Fruit fly (Drosophila melanogaster) whole organism, embryonic: ENCODE results near the gene CG12516.
A peak's percentile ranks its signal among the peaks of the same experiment; 100 is the strongest.

Source experiments
- Asciz ChIP-seq: fragments of 200-800 bp; sonication (Bioruptor generic); optimal IDR thresholded peaks from 2 replicates; lab custom pipeline; 2017; ENCODE audit warnings: missing biosample characterization, mild to moderate bottlenecking, missing genetic modification characterization, missing genetic modification reagents
- Atf3 ChIP-seq: fragments of 200-800 bp; sonication (Bioruptor generic); optimal IDR thresholded peaks from 3 replicates; lab custom pipeline; 2016; ENCODE audit warnings: missing biosample characterization, missing genetic modification characterization
- Atf6 ChIP-seq: fragments of 200-800 bp; sonication (Bioruptor generic); IDR thresholded peaks from 2 replicates; pipeline ENCODE4 v1.3.6; 2022; ENCODE audit warnings: missing biosample characterization, missing genetic modification characterization
- CG10462 ChIP-seq: fragments of 200-800 bp; sonication (Bioruptor generic); optimal IDR thresholded peaks from 2 replicates; lab custom pipeline; 2016; ENCODE audit warnings: missing biosample characterization, missing genetic modification characterization
- CG11696 ChIP-seq: fragments of 200-800 bp; sonication (Bioruptor generic); IDR thresholded peaks from 2 replicates; pipeline ENCODE4 v1.3.6; 2022; ENCODE audit warnings: missing biosample characterization, missing genetic modification characterization
- CG11723 ChIP-seq: fragments of 200-800 bp; sonication (Bioruptor generic); optimal IDR thresholded peaks from 2 replicates; lab custom pipeline; 2017; ENCODE audit warnings: missing biosample characterization, mild to moderate bottlenecking, missing genetic modification characterization
- CG12769 ChIP-seq: fragments of 200-800 bp; sonication (Bioruptor generic); optimal IDR thresholded peaks from 2 replicates; lab custom pipeline; 2019; ENCODE audit warnings: missing biosample characterization, mild to moderate bottlenecking, missing genetic modification characterization, moderate library complexity
- CG13287 ChIP-seq: fragments of 200-800 bp; sonication (Bioruptor generic); IDR thresholded peaks from 2 replicates; pipeline ENCODE4 v1.3.6; 2022; ENCODE audit warnings: missing biosample characterization, missing genetic modification characterization; ENCODE audit not compliant: partially characterized antibody
- CG13624 ChIP-seq: fragments of 200-800 bp; sonication (Bioruptor generic); optimal IDR thresholded peaks from 2 replicates; lab custom pipeline; 2016; ENCODE audit warnings: missing biosample characterization, missing genetic modification characterization
- CG13775 ChIP-seq: fragments of 200-800 bp; sonication (Bioruptor generic); optimal IDR thresholded peaks from 3 replicates; lab custom pipeline; 2017; ENCODE audit warnings: missing biosample characterization, mild to moderate bottlenecking, missing genetic modification characterization
- CG13894 ChIP-seq: fragments of 200-800 bp; sonication (Bioruptor generic); optimal IDR thresholded peaks from 3 replicates; lab custom pipeline; 2018; ENCODE audit warnings: missing biosample characterization, mild to moderate bottlenecking, missing genetic modification characterization, moderate library complexity
- CG14014 ChIP-seq: fragments of 200-800 bp; sonication (Bioruptor generic); IDR thresholded peaks from 2 replicates; pipeline ENCODE4 v1.3.6; 2022; ENCODE audit warnings: missing biosample characterization, missing genetic modification characterization
- CG14050 ChIP-seq: fragments of 200-800 bp; sonication (Bioruptor generic); IDR thresholded peaks from 3 replicates; pipeline ENCODE4 v1.3.6; 2022; ENCODE audit warnings: missing biosample characterization, missing genetic modification characterization
- CG14667 ChIP-seq: fragments of 200-800 bp; sonication (Bioruptor generic); IDR thresholded peaks from 2 replicates; pipeline ENCODE4 v1.3.6; 2022; ENCODE audit warnings: missing biosample characterization, missing genetic modification characterization
- CG17829 ChIP-seq: fragments of 200-800 bp; optimal IDR thresholded peaks from 2 replicates; lab custom pipeline; 2019; ENCODE audit warnings: missing biosample characterization, mild to moderate bottlenecking, missing genetic modification characterization, moderate library complexity
- CG17912 ChIP-seq: fragments of 200-800 bp; sonication (Bioruptor generic); optimal IDR thresholded peaks from 2 replicates; lab custom pipeline; 2018; ENCODE audit warnings: missing biosample characterization, mild to moderate bottlenecking, missing genetic modification characterization
- CG2199 ChIP-seq: fragments of 200-800 bp; sonication (Bioruptor generic); IDR thresholded peaks from 3 replicates; pipeline ENCODE4 v1.3.6; 2022; ENCODE audit warnings: missing biosample characterization, missing genetic modification characterization
- CG2712 ChIP-seq: fragments of 200-800 bp; optimal IDR thresholded peaks from 3 replicates; lab custom pipeline; 2019; ENCODE audit warnings: missing biosample characterization, mild to moderate bottlenecking, missing genetic modification characterization, moderate library complexity
- CG5245 ChIP-seq: fragments of 200-800 bp; sonication (Bioruptor generic); optimal IDR thresholded peaks from 3 replicates; lab custom pipeline; 2016; ENCODE audit warnings: missing biosample characterization, missing genetic modification characterization
- CG6175 ChIP-seq: fragments of 200-800 bp; sonication (Bioruptor generic); IDR thresholded peaks from 3 replicates; pipeline ENCODE4 v1.3.6; 2022; ENCODE audit warnings: missing biosample characterization, missing genetic modification characterization
- CG6854 ChIP-seq: fragments of 200-800 bp; sonication (Bioruptor generic); optimal IDR thresholded peaks from 3 replicates; lab custom pipeline; 2017; ENCODE audit warnings: missing biosample characterization, mild to moderate bottlenecking, missing genetic modification characterization
- CG7839 ChIP-seq: fragments of 200-800 bp; sonication (Bioruptor generic); optimal IDR thresholded peaks from 3 replicates; lab custom pipeline; 2018; ENCODE audit warnings: missing biosample characterization, mild to moderate bottlenecking, missing genetic modification characterization, moderate library complexity
- CG8944 ChIP-seq: fragments of 200-800 bp; sonication (Bioruptor generic); optimal IDR thresholded peaks from 3 replicates; lab custom pipeline; 2016; ENCODE audit warnings: missing biosample characterization, missing genetic modification characterization
- Chrac-16 ChIP-seq: fragments of 200-800 bp; sonication (Bioruptor generic); optimal IDR thresholded peaks from 3 replicates; lab custom pipeline; 2016; ENCODE audit warnings: missing biosample characterization, missing genetic modification characterization
- CoRest ChIP-seq: fragments of 200-800 bp; sonication (Bioruptor generic); optimal IDR thresholded peaks from 3 replicates; lab custom pipeline; 2018; ENCODE audit warnings: missing biosample characterization, mild to moderate bottlenecking, missing genetic modification characterization, moderate library complexity
- D19B ChIP-seq: fragments of 200-800 bp; sonication (Bioruptor generic); optimal IDR thresholded peaks from 2 replicates; lab custom pipeline; 2017; ENCODE audit warnings: missing biosample characterization, mild to moderate bottlenecking, missing genetic modification characterization
- H2.0 ChIP-seq: fragments of 200-800 bp; sonication (Bioruptor generic); IDR thresholded peaks from 2 replicates; pipeline ENCODE4 v1.3.6; 2022; ENCODE audit warnings: missing biosample characterization, missing genetic modification characterization
- HLH3B ChIP-seq: fragments of 200-800 bp; sonication (Bioruptor generic); IDR thresholded peaks from 2 replicates; pipeline ENCODE4 v1.3.6; 2022; ENCODE audit warnings: missing biosample characterization, missing genetic modification characterization
- Hr78 ChIP-seq, 2 experiments: fragments of 200-800 bp in 1 of 2; fragments of >200 bp in 1 of 2; sonication (Bioruptor generic) in 1 of 2; optimal IDR thresholded peaks; 2 replicates each; lab custom pipeline; 2017 to 2019; ENCODE audit warnings: missing biosample characterization in 2 of 2, missing genetic modification characterization in 2 of 2, mild to moderate bottlenecking in 1 of 2, moderate library complexity in 1 of 2
- Hsf ChIP-seq: fragments of 200-800 bp; sonication (Bioruptor generic); optimal IDR thresholded peaks from 3 replicates; lab custom pipeline; 2016; ENCODE audit warnings: missing biosample characterization, missing genetic modification characterization
- Lhr ChIP-seq: fragments of 200-800 bp; sonication (Bioruptor generic); optimal IDR thresholded peaks from 3 replicates; lab custom pipeline; 2017; ENCODE audit warnings: mild to moderate bottlenecking, missing biosample characterization, missing genetic modification reagents, missing genetic modification characterization
- NC2β ChIP-seq: fragments of 200-800 bp; sonication (Bioruptor generic); optimal IDR thresholded peaks from 2 replicates; lab custom pipeline; 2016; ENCODE audit warnings: missing biosample characterization, missing genetic modification characterization
- Oaz ChIP-seq: fragments of 200-800 bp; sonication (Bioruptor generic); IDR thresholded peaks from 2 replicates; pipeline ENCODE4 v1.3.6; 2022; ENCODE audit warnings: missing biosample characterization, missing genetic modification characterization
- Oli ChIP-seq: fragments of 200-800 bp; sonication (Bioruptor generic); optimal IDR thresholded peaks from 2 replicates; lab custom pipeline; 2018; ENCODE audit warnings: missing biosample characterization, mild to moderate bottlenecking, missing genetic modification characterization, moderate library complexity
- Ptx1 ChIP-seq: fragments of 200-800 bp; sonication (Bioruptor generic); IDR thresholded peaks from 2 replicates; pipeline ENCODE4 v1.3.6; 2022; ENCODE audit warnings: missing biosample characterization, missing genetic modification characterization
- Side ChIP-seq: fragments of 200-800 bp; sonication (Bioruptor generic); optimal IDR thresholded peaks from 2 replicates; lab custom pipeline; 2016; ENCODE audit warnings: missing biosample characterization, missing genetic modification characterization
- ato ChIP-seq: fragments of 200-800 bp; sonication (Bioruptor generic); IDR thresholded peaks from 2 replicates; pipeline ENCODE4 v1.3.6; 2022; ENCODE audit warnings: missing biosample characterization, missing genetic modification characterization; ENCODE audit not compliant: partially characterized antibody
- bowl ChIP-seq: fragments of 200-800 bp; sonication (Bioruptor generic); IDR thresholded peaks from 2 replicates; pipeline ENCODE4 v1.3.6; 2022; ENCODE audit warnings: missing biosample characterization, missing genetic modification characterization
- br ChIP-seq: fragments of >200 bp; optimal IDR thresholded peaks from 2 replicates; lab custom pipeline; 2017
- chm ChIP-seq: fragments of 200-800 bp; sonication (Bioruptor generic); IDR thresholded peaks from 2 replicates; pipeline ENCODE4 v1.3.6; 2022; ENCODE audit warnings: missing biosample characterization, missing genetic modification characterization
- exex ChIP-seq: fragments of 200-800 bp; sonication (Bioruptor generic); optimal IDR thresholded peaks from 4 replicates; lab custom pipeline; 2018; ENCODE audit warnings: missing biosample characterization, mild to moderate bottlenecking, missing genetic modification characterization, moderate library complexity
- fru ChIP-seq: fragments of >200 bp; optimal IDR thresholded peaks from 2 replicates; lab custom pipeline; 2017
- gfzf ChIP-seq: fragments of 200-800 bp; sonication (Bioruptor generic); optimal IDR thresholded peaks from 2 replicates; lab custom pipeline; 2016; ENCODE audit warnings: missing biosample characterization, mild to moderate bottlenecking, missing genetic modification characterization, moderate library complexity
- lov ChIP-seq, 2 experiments: fragments of 200-800 bp in 1 of 2; fragments of >200 bp in 1 of 2; sonication (Bioruptor generic) in 1 of 2; IDR thresholded peaks in 1 of 2; optimal IDR thresholded peaks in 1 of 2; 2 replicates in 1 of 2; 3 replicates in 1 of 2; pipeline versions ENCODE4 v1.3.6 to Lab custom; 2017 to 2022; ENCODE audit warnings: missing biosample characterization in 1 of 2, missing genetic modification characterization in 1 of 2
- pita ChIP-seq: fragments of 200-800 bp; sonication (Bioruptor generic); optimal IDR thresholded peaks from 2 replicates; lab custom pipeline; 2017; ENCODE audit warnings: missing biosample characterization, mild to moderate bottlenecking, missing genetic modification characterization
- ro ChIP-seq: fragments of 200-800 bp; sonication (Bioruptor generic); IDR thresholded peaks from 2 replicates; pipeline ENCODE4 v1.3.6; 2022; ENCODE audit warnings: missing biosample characterization, missing genetic modification characterization
- scrt ChIP-seq: fragments of 200-800 bp; sonication (Bioruptor generic); optimal IDR thresholded peaks from 2 replicates; lab custom pipeline; 2018; ENCODE audit warnings: missing biosample characterization, mild to moderate bottlenecking, missing genetic modification characterization, moderate library complexity
- sna ChIP-seq: fragments of 200-800 bp; sonication (Bioruptor generic); IDR thresholded peaks from 2 replicates; pipeline ENCODE4 v1.3.6; 2022; ENCODE audit warnings: missing biosample characterization, missing genetic modification characterization; ENCODE audit not compliant: partially characterized antibody
- tgo ChIP-seq: fragments of 200-800 bp; sonication (Bioruptor generic); IDR thresholded peaks from 3 replicates; pipeline ENCODE4 v1.3.6; 2022; ENCODE audit warnings: missing biosample characterization, missing genetic modification characterization
- tio ChIP-seq: fragments of 200-800 bp; sonication (Bioruptor generic); optimal IDR thresholded peaks from 2 replicates; lab custom pipeline; 2017; ENCODE audit warnings: missing biosample characterization, missing genetic modification characterization, inconsistent platforms
- toy ChIP-seq: fragments of 200-800 bp; sonication (Bioruptor generic); IDR thresholded peaks from 2 replicates; pipeline ENCODE4 v1.3.6; 2022; ENCODE audit warnings: missing biosample characterization, missing genetic modification characterization
- usp ChIP-seq: fragments of >200 bp; optimal IDR thresholded peaks from 2 replicates; lab custom pipeline; 2017; ENCODE audit warnings: missing biosample characterization, missing genetic modification characterization

The CG12516 gene

dm6 chr3R:28297513-28297912 lies 6.9 kb downstream of the CG12516 start (continued):
- TF ChIP-seq ato (GFP tag; lab: Robert Waterston, UW) (no peak), Side (GFP tag; lab: Kevin White, UChicago) (no peak), Chrac-16 (GFP tag; lab: Kevin White, UChicago) (no peak), CG11723 (GFP tag; lab: Kevin White, UChicago) (no peak), tgo (peak; percentile 34; the same call in 1 of the 3 replicates), CG13775 (GFP tag; lab: Kevin White, UChicago) (no peak), Ptx1 (peak; percentile 42), CG2712 (no peak), CG10462 (GFP tag; lab: Kevin White, UChicago) (no peak), CG11696 (0 out of 2 replicates have a peak, but pooled peaks have one; percentile 22), CG7839 (tag; lab: Kevin White, UChicago) (peak; percentile 47), gfzf (GFP tag; lab: Kevin White, UChicago) (no peak), CG2199 (no peak), CG6854 (GFP tag; lab: Kevin White, UChicago) (no peak), CG14050 (no peak), lov (optimal IDR thresholded peaks at IDR 0.05; lab: Kevin White, UChicago) (no peak), lov (GFP tag; IDR thresholded peaks at IDR 0.05; lab: Robert Waterston, UW) (no peak), CG5245 (GFP tag; lab: Kevin White, UChicago) (no peak), Hr78 (GFP tag; optimal IDR thresholded peaks at IDR 0.05; lab: Kevin White, UChicago) (no peak), D19B (no peak), CoRest (tag; lab: Kevin White, UChicago) (no peak), Hsf (peak; percentile 15), pita (no peak), CG6175 (GFP tag; lab: Robert Waterston, UW) (no peak), CG17829 (tag; lab: Kevin White, UChicago) (no peak), br (lab: Kevin White, UChicago) (no peak), H2.0 (GFP tag; lab: Robert Waterston, UW) (0 out of 2 replicates have a peak, but pooled peaks have one; percentile 9), CG13894 (tag; lab: Kevin White, UChicago) (no peak), CG14014 (GFP tag; lab: Robert Waterston, UW) (0 out of 2 replicates have a peak, but pooled peaks have one; percentile 15), Asciz (no peak), CG13624 (GFP tag; lab: Kevin White, UChicago) (no peak), Oli (tag; lab: Kevin White, UChicago) (peak; percentile 26), NC2β (GFP tag; lab: Kevin White, UChicago) (no peak), bowl (GFP tag; lab: Robert Waterston, UW) (no peak), scrt (GFP tag; lab: Kevin White, UChicago) (no peak), fru (lab: Kevin White, UChicago) (no peak), HLH3B (0 out of 2 replicates have a peak, but pooled peaks have one; percentile 14), tio (no peak), CG17912 (GFP tag; lab: Kevin White, UChicago) (no peak), CG12769 (tag; lab: Kevin White, UChicago) (peak; percentile 70), ro (GFP tag; lab: Robert Waterston, UW) (no peak), Lhr (no peak), Atf6 (peak; percentile 50; the same call in 1 of the 2 replicates), chm (GFP tag; lab: Robert Waterston, UW) (no peak), usp (no peak), Oaz (GFP tag; lab: Robert Waterston, UW) (no peak), CG14667 (GFP tag; lab: Robert Waterston, UW) (no peak), exex (tag; lab: Kevin White, UChicago) (no peak), sna (GFP tag; lab: Robert Waterston, UW) (no peak), Atf3 (GFP tag; lab: Kevin White, UChicago) (no peak), CG8944 (GFP tag; lab: Kevin White, UChicago) (no peak), toy (GFP tag; lab: Robert Waterston, UW) (no peak), CG13287 (GFP tag; lab: Robert Waterston, UW) (no peak)
